Worm (Caenorhabditis elegans): ENCODE measurements around the gene ZK622.5.

Gene ZK622.5

DNA sequence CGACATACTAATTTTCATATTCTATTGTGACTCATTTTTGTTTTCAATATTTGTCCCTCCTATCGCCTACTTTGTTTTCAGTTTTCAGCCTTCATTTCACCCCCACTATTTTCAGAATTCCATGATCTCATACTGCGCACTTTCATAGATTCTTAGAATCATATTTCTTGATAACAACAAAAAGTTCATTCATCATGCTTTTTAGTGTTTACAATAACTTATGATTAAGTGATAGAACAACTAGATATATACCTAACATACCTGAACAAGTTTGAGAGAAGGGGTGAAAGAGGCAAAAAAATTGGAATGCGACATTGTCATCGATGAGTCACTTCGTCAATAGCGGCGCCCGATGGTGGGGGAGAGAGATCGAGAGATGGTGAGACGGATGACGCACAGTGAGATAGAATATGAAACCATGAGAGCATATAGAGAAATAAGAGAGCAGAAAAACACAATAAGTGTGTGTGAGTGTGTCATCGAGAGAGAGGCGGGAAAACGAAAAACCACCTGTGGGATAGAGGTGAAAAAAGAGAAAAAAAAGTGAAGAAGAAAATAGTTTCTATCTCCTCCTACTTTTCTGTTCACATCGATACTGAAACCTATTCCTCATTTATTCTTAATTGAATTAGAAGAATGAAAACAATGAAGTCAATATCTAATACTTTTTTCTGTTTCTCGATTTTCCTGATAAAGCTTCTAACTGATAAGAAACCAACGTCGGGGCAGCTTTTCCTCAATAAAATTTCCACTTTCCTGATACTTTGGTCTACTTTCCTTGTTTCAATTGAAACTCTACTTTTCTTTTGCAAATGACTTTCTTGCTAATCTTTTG is 47.6 kb downstream of the ZK622.5 start (continued):
- TF ChIP-seq lag-1 (GFP tag; IDR thresholded peaks at IDR 0.05), result no peak

DNA sequence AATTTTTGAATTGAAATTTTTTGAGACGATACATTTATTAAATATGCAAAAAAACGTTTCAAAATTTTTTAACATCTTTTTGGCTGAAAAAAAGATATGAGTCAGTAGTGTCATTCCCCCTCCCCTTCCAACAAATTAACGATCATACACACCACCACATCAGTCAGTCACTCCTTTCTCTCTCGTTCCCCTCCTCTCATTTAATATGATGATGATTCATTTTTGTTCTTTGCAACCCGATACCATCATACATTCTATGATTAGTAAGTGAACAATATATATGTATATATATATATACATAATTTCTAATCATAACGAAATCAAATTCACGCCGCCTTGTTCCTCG is 48.2 kb downstream of the ZK622.5 start:
- peak; percentile 21 for TF ChIP-seq unc-62 (GFP tag; optimal IDR thresholded peaks at IDR 0.05)
- no peak for TF ChIP-seq tbp1 (GFP tag; optimal IDR thresholded peaks at IDR 0.05)
- peak; percentile 31 for TF ChIP-seq nhr-80 (tag; optimal IDR thresholded peaks at IDR 0.05)
- TF ChIP-seq lin-26 (GFP tag; IDR thresholded peaks at IDR 0.05), result 0 out of 2 replicates have a peak, but pooled peaks have one; percentile 8
- no peak for TF ChIP-seq K11D2.4 (GFP tag; IDR thresholded peaks at IDR 0.05)
- no peak for TF ChIP-seq zim-3 (tag; optimal IDR thresholded peaks at IDR 0.05)
- TF ChIP-seq zfh-2 (GFP tag; conservative IDR thresholded peaks at IDR 0.05), result no peak

DNA sequence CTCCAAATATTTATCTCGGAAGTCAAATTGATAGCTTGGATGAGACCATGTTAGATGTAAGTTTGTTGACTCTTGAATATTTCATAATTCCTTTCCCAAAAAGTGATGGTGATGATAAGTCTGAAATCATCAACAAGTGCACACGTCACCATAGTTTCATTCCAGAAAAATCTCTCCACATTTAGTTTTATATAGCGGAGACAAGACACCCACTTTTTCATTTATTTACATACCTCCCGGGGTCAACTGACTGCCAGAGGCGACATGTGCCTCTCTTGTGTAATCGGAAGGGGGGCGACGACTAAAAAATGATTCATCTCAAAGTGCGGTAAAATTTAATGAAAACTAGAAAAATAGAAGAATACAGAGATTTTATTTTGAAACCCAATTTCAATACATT is 49.1 kb downstream of the ZK622.5 start:
- TF ChIP-seq ekl-4 (GFP tag; IDR thresholded peaks at IDR 0.05), result 0 out of 2 replicates have a peak, but pooled peaks have one; percentile 10
- 0 out of 2 replicates have a peak, but pooled peaks have one; percentile 12 for TF ChIP-seq C06A6.2 (GFP tag; conservative IDR thresholded peaks at IDR 0.05)
- TF ChIP-seq cebp-1 (GFP tag; IDR thresholded peaks at IDR 0.05), result peak; percentile 74
- peak; percentile 82 for TF ChIP-seq cebp-1 (tag; optimal IDR thresholded peaks at IDR 0.05)
- TF ChIP-seq nhr-80 (tag; optimal IDR thresholded peaks at IDR 0.05), result peak; percentile 18
- peak; percentile 56 for TF ChIP-seq pha-4 (tag; optimal IDR thresholded peaks at IDR 0.05)
- no peak for TF ChIP-seq rpc-1 (optimal IDR thresholded peaks at IDR 0.05)
- no peak for TF ChIP-seq rpc-1 (tag; optimal IDR thresholded peaks at IDR 0.05)
- TF ChIP-seq let-607 (tag; optimal IDR thresholded peaks at IDR 0.05), result peak in 1 of 2 experiments; percentile 2
- TF ChIP-seq attf-5 (GFP tag; optimal IDR thresholded peaks at IDR 0.05), result peak; percentile 54
- TF ChIP-seq hsf-1 (GFP tag; IDR thresholded peaks at IDR 0.05), result 0 out of 2 replicates have a peak, but pooled peaks have one; percentile 35
- no peak for TF ChIP-seq lin-54 (GFP tag; optimal IDR thresholded peaks at IDR 0.05)
- 0 out of 2 replicates have a peak, but pooled peaks have one; percentile 17 for TF ChIP-seq lin-26 (GFP tag; IDR thresholded peaks at IDR 0.05)
- no peak for TF ChIP-seq ztf-22 (GFP tag; optimal IDR thresholded peaks at IDR 0.05)

DNA sequence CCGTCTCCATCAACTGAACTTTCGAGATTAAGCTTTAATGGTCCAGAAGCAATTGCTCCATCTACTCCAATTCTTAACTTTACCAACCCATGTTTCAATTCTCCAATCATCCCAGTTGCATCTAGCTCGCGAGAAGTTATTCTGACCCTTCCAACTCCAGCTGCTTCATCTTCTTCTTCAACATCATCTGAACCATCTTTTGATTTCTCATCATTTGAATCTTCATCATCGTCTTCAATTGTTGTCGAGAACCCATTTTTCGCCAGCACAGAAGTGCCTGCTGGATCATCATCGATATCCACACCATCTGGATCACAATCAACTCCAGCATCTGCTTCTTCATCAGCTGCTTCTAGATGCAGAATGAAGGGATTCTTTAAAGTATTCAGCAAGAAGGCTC is 50.3 kb downstream of the ZK622.5 start:
- TF ChIP-seq nfya-2 (GFP tag; IDR thresholded peaks at IDR 0.05) (no peak), F57C9.4 (tag; optimal IDR thresholded peaks at IDR 0.05) (no peak), B0035.1 (tag; optimal IDR thresholded peaks at IDR 0.05) (no peak), ztf-3 (GFP tag; optimal IDR thresholded peaks at IDR 0.05) (no peak), bed-2 (GFP tag; IDR thresholded peaks at IDR 0.05) (no peak), him-1 (tag; optimal IDR thresholded peaks at IDR 0.05) (no peak), F23B12.7 (tag; optimal IDR thresholded peaks at IDR 0.05; ENCODE audit: insufficient read depth) (no peak), tbx-9 (tag; optimal IDR thresholded peaks at IDR 0.05; ENCODE audit: borderline replicate concordance) (no peak), ceh-91 (GFP tag; IDR thresholded peaks at IDR 0.05) (no peak), egl-18 (GFP tag; IDR thresholded peaks at IDR 0.05) (no peak), F22D6.2 (tag; optimal IDR thresholded peaks at IDR 0.05) (no peak), xnd-1 (tag; optimal IDR thresholded peaks at IDR 0.05) (no peak), Y95B8A.8 (GFP tag; IDR thresholded peaks at IDR 0.05) (no peak), pbrm-1 (GFP tag; IDR thresholded peaks at IDR 0.05) (no peak), F57A8.1 (GFP tag; optimal IDR thresholded peaks at IDR 0.05) (no peak), dox-1 (GFP tag; IDR thresholded peaks at IDR 0.05) (no peak), mxl-1 (tag; optimal IDR thresholded peaks at IDR 0.05) (no peak), sea-2 (GFP tag; IDR thresholded peaks at IDR 0.05) (no peak)

Measured in whole organism, young adult.